Fruit fly (Drosophila melanogaster): ENCODE measurements around the gene nebu.

The nebu gene

DNA sequence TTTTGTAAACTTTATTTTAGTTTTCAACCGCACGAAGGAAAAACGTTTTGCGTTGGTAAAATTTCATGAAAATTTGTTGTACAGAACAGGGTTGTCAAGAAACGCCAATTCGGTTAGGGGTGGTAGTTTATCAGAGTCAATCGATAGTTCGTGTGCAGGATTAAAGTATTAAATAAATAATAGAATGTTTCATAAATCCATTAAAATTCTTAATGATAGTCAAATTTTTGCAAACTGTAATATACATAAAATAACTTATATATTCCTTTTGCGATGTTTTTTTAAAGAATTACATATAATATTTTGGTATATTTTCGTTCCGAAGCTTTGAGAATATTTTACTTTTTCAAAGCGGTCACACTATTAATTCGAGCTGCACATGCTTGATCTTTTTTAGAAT lies 29.0 kb downstream of the nebu start, which contains the start of the genes Sf3a2 and CG42588 (continued):
- TF ChIP-seq CG10209 (GFP tag; optimal IDR thresholded peaks at IDR 0.05) (peak; percentile 13), HLH4C (GFP tag; IDR thresholded peaks at IDR 0.05; ENCODE audit: partially characterized antibody) (peak; percentile 67), kay (GFP tag; optimal IDR thresholded peaks at IDR 0.05) (peak; percentile 29), en (GFP tag; optimal IDR thresholded peaks at IDR 0.05) (no peak), CG10267 (tag; optimal IDR thresholded peaks at IDR 0.05) (peak; percentile 78), CG16863 (GFP tag; optimal IDR thresholded peaks at IDR 0.05) (no peak), CG6765 (GFP tag; optimal IDR thresholded peaks at IDR 0.05) (no peak), Six4 (GFP tag; optimal IDR thresholded peaks at IDR 0.05) (peak; percentile 29), CG17802 (tag; optimal IDR thresholded peaks at IDR 0.05) (no peak), CTCF (GFP tag; optimal IDR thresholded peaks at IDR 0.05) (no peak), rib (GFP tag; IDR thresholded peaks at IDR 0.05) (0 out of 2 replicates have a peak, but pooled peaks have one; percentile 24), HHEX (GFP tag; optimal IDR thresholded peaks at IDR 0.05) (no peak), jing (GFP tag; optimal IDR thresholded peaks at IDR 0.05) (no peak), bsh (GFP tag; optimal IDR thresholded peaks at IDR 0.05) (peak in 1 of 2 experiments; percentile 64), Ptx1 (GFP tag; IDR thresholded peaks at IDR 0.05) (peak; percentile 85), ssp (GFP tag; IDR thresholded peaks at IDR 0.05) (no peak; the same call in 1 of the 2 replicates), NFAT (GFP tag; IDR thresholded peaks at IDR 0.05) (peak; percentile 85), lab (GFP tag; optimal IDR thresholded peaks at IDR 0.05) (no peak), fd64A (GFP tag; optimal IDR thresholded peaks at IDR 0.05) (no peak), psq (GFP tag; optimal IDR thresholded peaks at IDR 0.05) (peak; percentile 58), HLH54F (GFP tag; optimal IDR thresholded peaks at IDR 0.05) (peak; percentile 42), CG15073 (GFP tag; optimal IDR thresholded peaks at IDR 0.05) (no peak), zf30C (GFP tag; optimal IDR thresholded peaks at IDR 0.05) (no peak), cato (GFP tag; optimal IDR thresholded peaks at IDR 0.05; ENCODE audit: borderline replicate concordance) (peak; percentile 32), Abd-B (GFP tag; optimal IDR thresholded peaks at IDR 0.05) (peak; percentile 58), CG17186 (GFP tag; optimal IDR thresholded peaks at IDR 0.05) (peak; percentile 26), tna (GFP tag; IDR thresholded peaks at IDR 0.05; ENCODE audit: partially characterized antibody) (no peak), CG4730 (GFP tag; IDR thresholded peaks at IDR 0.05) (no peak), CG17568 (GFP tag; optimal IDR thresholded peaks at IDR 0.05) (no peak), CG12769 (tag; optimal IDR thresholded peaks at IDR 0.05) (no peak), CG4707 (GFP tag; optimal IDR thresholded peaks at IDR 0.05) (no peak), dmrt99B (tag; optimal IDR thresholded peaks at IDR 0.05) (no peak), slbo (GFP tag; IDR thresholded peaks at IDR 0.05) (peak; percentile 94), chm (GFP tag; IDR thresholded peaks at IDR 0.05) (peak; percentile 57; the same call in 1 of the 2 replicates), CG3407 (GFP tag; optimal IDR thresholded peaks at IDR 0.05) (no peak), cas (GFP tag; IDR thresholded peaks at IDR 0.05) (peak; percentile 40; the same call in 1 of the 2 replicates), Dll (GFP tag; IDR thresholded peaks at IDR 0.05; ENCODE audit: partially characterized antibody) (peak; percentile 93), Scr (GFP tag; IDR thresholded peaks at IDR 0.05; ENCODE audit: partially characterized antibody) (peak; percentile 89), CG9437 (GFP tag; optimal IDR thresholded peaks at IDR 0.05) (peak; percentile 7), CG7928 (GFP tag; optimal IDR thresholded peaks at IDR 0.05) (no peak), sens-2 (GFP tag; IDR thresholded peaks at IDR 0.05) (no peak), CG13894 (tag; optimal IDR thresholded peaks at IDR 0.05) (no peak), Bdp1 (GFP tag; optimal IDR thresholded peaks at IDR 0.05) (peak; percentile 47), lmd (GFP tag; IDR thresholded peaks at IDR 0.05) (no peak; the same call in 1 of the 2 replicates), CG2120 (GFP tag; optimal IDR thresholded peaks at IDR 0.05) (peak; percentile 82), sqz (GFP tag; optimal IDR thresholded peaks at IDR 0.05) (no peak), CG2129 (GFP tag; IDR thresholded peaks at IDR 0.05; ENCODE audit: partially characterized antibody) (peak; percentile 50), sima (GFP tag; optimal IDR thresholded peaks at IDR 0.05) (no peak), zen (tag; optimal IDR thresholded peaks at IDR 0.05) (peak; percentile 66), CG13424 (tag; optimal IDR thresholded peaks at IDR 0.05) (peak; percentile 78)
